Fruit fly (Drosophila melanogaster) whole organism, embryonic: ENCODE data around the gene Vm34Ca.

ENCODE experiments used
- Adf1 ChIP-seq: fragments of 200-800 bp; sonication (Bioruptor generic); IDR thresholded peaks from 2 replicates; pipeline ENCODE4 v1.3.6; 2022; ENCODE audit warnings: missing biosample characterization, missing genetic modification characterization
- Aef1 ChIP-seq: fragments of 200-800 bp; sonication (Bioruptor generic); IDR thresholded peaks from 3 replicates; pipeline ENCODE4 v1.3.6; 2022; ENCODE audit warnings: missing biosample characterization, missing genetic modification characterization
- B-H2 ChIP-seq: fragments of 200-800 bp; sonication (Bioruptor generic); optimal IDR thresholded peaks from 2 replicates; lab custom pipeline; 2018; ENCODE audit warnings: missing biosample characterization, mild to moderate bottlenecking, missing genetic modification characterization
- Bteb2 ChIP-seq: fragments of 200-800 bp; sonication (Bioruptor generic); optimal IDR thresholded peaks from 2 replicates; lab custom pipeline; 2016; ENCODE audit warnings: missing biosample characterization, missing genetic modification characterization
- CG13624 ChIP-seq: fragments of 200-800 bp; sonication (Bioruptor generic); optimal IDR thresholded peaks from 2 replicates; lab custom pipeline; 2016; ENCODE audit warnings: missing biosample characterization, missing genetic modification characterization
- CG15269 ChIP-seq: fragments of 200-800 bp; sonication (Bioruptor generic); optimal IDR thresholded peaks from 2 replicates; lab custom pipeline; 2018; ENCODE audit warnings: missing biosample characterization, mild to moderate bottlenecking, missing genetic modification characterization, moderate library complexity
- CG16815 ChIP-seq: fragments of 200-800 bp; sonication (Bioruptor generic); optimal IDR thresholded peaks from 3 replicates; lab custom pipeline; 2017; ENCODE audit warnings: missing biosample characterization, mild to moderate bottlenecking, missing genetic modification characterization
- CG16863 ChIP-seq: fragments of 200-800 bp; sonication (Bioruptor generic); optimal IDR thresholded peaks from 3 replicates; lab custom pipeline; 2016; ENCODE audit warnings: missing biosample characterization, missing genetic modification characterization
- CG17359 ChIP-seq: fragments of 200-800 bp; sonication (Bioruptor generic); optimal IDR thresholded peaks from 3 replicates; lab custom pipeline; 2018; ENCODE audit warnings: missing biosample characterization, mild to moderate bottlenecking, missing genetic modification characterization, moderate library complexity
- CG18764 ChIP-seq: fragments of 200-800 bp; sonication (Bioruptor generic); optimal IDR thresholded peaks from 3 replicates; lab custom pipeline; 2016; ENCODE audit warnings: missing biosample characterization, missing genetic modification characterization
- CG31388 ChIP-seq: fragments of 200-800 bp; sonication (Bioruptor generic); optimal IDR thresholded peaks from 2 replicates; lab custom pipeline; 2016; ENCODE audit warnings: missing biosample characterization, missing genetic modification characterization
- CG33557 ChIP-seq: fragments of 200-800 bp; sonication (Bioruptor generic); optimal IDR thresholded peaks from 2 replicates; lab custom pipeline; 2019; ENCODE audit warnings: missing biosample characterization, mild to moderate bottlenecking, missing genetic modification characterization, moderate library complexity
- CG34422 ChIP-seq: fragments of 200-800 bp; sonication (Bioruptor generic); IDR thresholded peaks from 3 replicates; pipeline ENCODE4 v1.3.6; 2022; ENCODE audit warnings: missing biosample characterization, missing genetic modification characterization
- CG3726 ChIP-seq: fragments of 200-800 bp; sonication (Bioruptor generic); IDR thresholded peaks from 3 replicates; pipeline ENCODE4, ENCODE4 v1.3.6; 2022; ENCODE audit warnings: missing biosample characterization, missing genetic modification characterization
- CG4360 ChIP-seq: fragments of 200-800 bp; sonication (Bioruptor generic); IDR thresholded peaks from 2 replicates; pipeline ENCODE4 v1.3.6; 2022; ENCODE audit warnings: missing biosample characterization, missing genetic modification characterization
- CG4617 ChIP-seq: fragments of 200-800 bp; sonication (Bioruptor generic); optimal IDR thresholded peaks from 3 replicates; lab custom pipeline; 2016; ENCODE audit warnings: missing biosample characterization, missing genetic modification characterization, borderline replicate concordance
- CG7556 ChIP-seq: fragments of 200-800 bp; sonication (Bioruptor generic); optimal IDR thresholded peaks from 2 replicates; lab custom pipeline; 2017; ENCODE audit warnings: missing biosample characterization, mild to moderate bottlenecking, missing genetic modification characterization
- CG8089 ChIP-seq: fragments of 200-800 bp; sonication (Bioruptor generic); optimal IDR thresholded peaks from 3 replicates; lab custom pipeline; 2016; ENCODE audit warnings: missing biosample characterization, missing genetic modification characterization
- CG8765 ChIP-seq: fragments of 200-800 bp; sonication (Bioruptor generic); IDR thresholded peaks from 2 replicates; pipeline ENCODE4 v1.3.6; 2022; ENCODE audit warnings: missing biosample characterization, missing genetic modification characterization
- CG8924 ChIP-seq: fragments of 200-800 bp; optimal IDR thresholded peaks from 3 replicates; lab custom pipeline; 2019; ENCODE audit warnings: missing biosample characterization, mild to moderate bottlenecking, missing genetic modification characterization, moderate library complexity
- CG9817 ChIP-seq: fragments of 200-800 bp; sonication (Bioruptor generic); optimal IDR thresholded peaks from 2 replicates; lab custom pipeline; 2018; ENCODE audit warnings: missing biosample characterization, mild to moderate bottlenecking, missing genetic modification characterization, moderate library complexity
- Dad ChIP-seq: fragments of 200-800 bp; sonication (Bioruptor generic); optimal IDR thresholded peaks from 3 replicates; lab custom pipeline; 2016; ENCODE audit warnings: missing biosample characterization, missing genetic modification characterization
- E2f2 ChIP-seq: fragments of 200-800 bp; sonication (Bioruptor generic); IDR thresholded peaks from 2 replicates; pipeline ENCODE4 v1.3.6; 2022; ENCODE audit warnings: missing biosample characterization, missing genetic modification characterization
- Ets65A ChIP-seq: fragments of 200-800 bp; sonication (Bioruptor generic); peaks from one replicate; lab custom pipeline; 2016; ENCODE audit warnings: missing biosample characterization, missing genetic modification characterization
- H2.0 ChIP-seq: fragments of 200-800 bp; sonication (Bioruptor generic); IDR thresholded peaks from 2 replicates; pipeline ENCODE4 v1.3.6; 2022; ENCODE audit warnings: missing biosample characterization, missing genetic modification characterization
- HmgZ ChIP-seq: fragments of 200-800 bp; sonication (Bioruptor generic); optimal IDR thresholded peaks from 2 replicates; lab custom pipeline; 2018; ENCODE audit warnings: missing biosample characterization, mild to moderate bottlenecking, missing genetic modification characterization
- Max ChIP-seq: fragments of 200-800 bp; sonication (Bioruptor generic); optimal IDR thresholded peaks from 2 replicates; lab custom pipeline; 2016; ENCODE audit warnings: missing biosample characterization, mild to moderate bottlenecking, missing genetic modification characterization
- Mes4 ChIP-seq: fragments of 200-800 bp; sonication (Bioruptor generic); optimal IDR thresholded peaks from 2 replicates; lab custom pipeline; 2016; ENCODE audit warnings: missing biosample characterization, missing genetic modification characterization
- NFAT ChIP-seq: fragments of 200-800 bp; sonication (Bioruptor generic); IDR thresholded peaks from 2 replicates; pipeline ENCODE4 v1.3.6; 2022; ENCODE audit warnings: missing biosample characterization, missing genetic modification characterization
- Optix ChIP-seq: fragments of 200-800 bp; sonication (Bioruptor generic); IDR thresholded peaks from 3 replicates; pipeline ENCODE4 v1.3.6; 2022; ENCODE audit warnings: missing biosample characterization, missing genetic modification characterization
- Sin3A ChIP-seq: fragments of >200 bp; optimal IDR thresholded peaks from 2 replicates; lab custom pipeline; 2018
- Six4 ChIP-seq: fragments of 200-800 bp; sonication (Bioruptor generic); optimal IDR thresholded peaks from 2 replicates; lab custom pipeline; 2016; ENCODE audit warnings: missing biosample characterization, missing genetic modification characterization
- Sry-δ ChIP-seq: fragments of 200-800 bp; sonication (Bioruptor generic); optimal IDR thresholded peaks from 2 replicates; lab custom pipeline; 2016; ENCODE audit warnings: missing biosample characterization, missing genetic modification characterization
- Stat92E ChIP-seq, 3 experiments: fragments of >200 bp in 2 of 3; fragments of 200-800 bp in 1 of 3; sonication (Bioruptor generic) in 1 of 3; optimal IDR thresholded peaks; 2 replicates each; lab custom pipeline; 2017 to 2019; ENCODE audit warnings: missing biosample characterization in 3 of 3, missing genetic modification characterization in 3 of 3, mild to moderate bottlenecking in 1 of 3, moderate library complexity in 1 of 3
- Taf1 ChIP-seq: fragments of 200-800 bp; sonication (Bioruptor generic); IDR thresholded peaks from 2 replicates; pipeline ENCODE4 v1.3.6; 2022; ENCODE audit warnings: missing biosample characterization, missing genetic modification characterization
- ase ChIP-seq: fragments of 200-800 bp; sonication (Bioruptor generic); IDR thresholded peaks from 3 replicates; pipeline ENCODE4 v1.3.6; 2022; ENCODE audit warnings: missing biosample characterization, missing genetic modification characterization
- cato ChIP-seq: fragments of 200-800 bp; sonication (Bioruptor generic); optimal IDR thresholded peaks from 2 replicates; lab custom pipeline; 2016; ENCODE audit warnings: missing biosample characterization, missing genetic modification characterization, borderline replicate concordance
- chm ChIP-seq: fragments of 200-800 bp; sonication (Bioruptor generic); IDR thresholded peaks from 2 replicates; pipeline ENCODE4 v1.3.6; 2022; ENCODE audit warnings: missing biosample characterization, missing genetic modification characterization
- chn ChIP-seq: fragments of 200-800 bp; sonication (Bioruptor generic); optimal IDR thresholded peaks from 2 replicates; lab custom pipeline; 2016; ENCODE audit warnings: missing biosample characterization, missing genetic modification characterization
- dmrt99B ChIP-seq: fragments of 200-800 bp; sonication (Bioruptor generic); optimal IDR thresholded peaks from 2 replicates; lab custom pipeline; 2018; ENCODE audit warnings: missing biosample characterization, mild to moderate bottlenecking, missing genetic modification characterization, moderate library complexity
- fru ChIP-seq: fragments of >200 bp; optimal IDR thresholded peaks from 2 replicates; lab custom pipeline; 2017
- gce ChIP-seq: fragments of 200-800 bp; sonication (Bioruptor generic); IDR thresholded peaks from 3 replicates; pipeline ENCODE4 v1.3.6; 2022; ENCODE audit warnings: missing biosample characterization, missing genetic modification characterization
- ham ChIP-seq: fragments of 200-800 bp; sonication (Bioruptor generic); IDR thresholded peaks from 2 replicates; pipeline ENCODE4 v1.3.6; 2022; ENCODE audit warnings: missing biosample characterization, missing genetic modification characterization
- lmd ChIP-seq: fragments of 200-800 bp; sonication (Bioruptor generic); IDR thresholded peaks from 2 replicates; pipeline ENCODE4 v1.3.6; 2022; ENCODE audit warnings: missing biosample characterization, missing genetic modification characterization
- pan ChIP-seq, 4 experiments: fragments of >200 bp in 3 of 4; fragments of 200-800 bp in 1 of 4; sonication (Bioruptor generic) in 1 of 4; optimal IDR thresholded peaks in 3 of 4; IDR thresholded peaks in 1 of 4; 2 replicates each; pipeline versions ENCODE4 v1.3.6 to Lab custom; 2017 to 2022; ENCODE audit warnings: missing biosample characterization in 2 of 4, missing genetic modification characterization in 2 of 4, mixed read lengths in 1 of 4
- ranshi ChIP-seq: fragments of 200-800 bp; sonication (Bioruptor generic); IDR thresholded peaks from 2 replicates; pipeline ENCODE4 v1.3.6; 2022; ENCODE audit warnings: missing biosample characterization, missing genetic modification characterization
- ro ChIP-seq: fragments of 200-800 bp; sonication (Bioruptor generic); IDR thresholded peaks from 2 replicates; pipeline ENCODE4 v1.3.6; 2022; ENCODE audit warnings: missing biosample characterization, missing genetic modification characterization
- salm ChIP-seq: fragments of 200-800 bp; sonication (Bioruptor generic); optimal IDR thresholded peaks from 2 replicates; lab custom pipeline; 2018; ENCODE audit warnings: missing biosample characterization, mild to moderate bottlenecking, missing genetic modification characterization
- twi ChIP-seq: fragments of 200-800 bp; optimal IDR thresholded peaks from 2 replicates; lab custom pipeline; 2019; ENCODE audit warnings: missing biosample characterization, mild to moderate bottlenecking, missing genetic modification characterization, moderate library complexity
- tx ChIP-seq: fragments of 200-800 bp; sonication (Bioruptor generic); optimal IDR thresholded peaks from 2 replicates; lab custom pipeline; 2016; ENCODE audit warnings: missing biosample characterization, missing genetic modification characterization
- z ChIP-seq: fragments of 200-800 bp; sonication (Bioruptor generic); IDR thresholded peaks from 3 replicates; pipeline ENCODE4 v1.3.6; 2022; ENCODE audit warnings: missing biosample characterization, missing genetic modification characterization
- zen ChIP-seq: fragments of 200-800 bp; sonication (Bioruptor generic); optimal IDR thresholded peaks from 3 replicates; lab custom pipeline; 2018; ENCODE audit warnings: missing biosample characterization, mild to moderate bottlenecking, missing genetic modification characterization, moderate library complexity

The Vm34Ca gene

DNA sequence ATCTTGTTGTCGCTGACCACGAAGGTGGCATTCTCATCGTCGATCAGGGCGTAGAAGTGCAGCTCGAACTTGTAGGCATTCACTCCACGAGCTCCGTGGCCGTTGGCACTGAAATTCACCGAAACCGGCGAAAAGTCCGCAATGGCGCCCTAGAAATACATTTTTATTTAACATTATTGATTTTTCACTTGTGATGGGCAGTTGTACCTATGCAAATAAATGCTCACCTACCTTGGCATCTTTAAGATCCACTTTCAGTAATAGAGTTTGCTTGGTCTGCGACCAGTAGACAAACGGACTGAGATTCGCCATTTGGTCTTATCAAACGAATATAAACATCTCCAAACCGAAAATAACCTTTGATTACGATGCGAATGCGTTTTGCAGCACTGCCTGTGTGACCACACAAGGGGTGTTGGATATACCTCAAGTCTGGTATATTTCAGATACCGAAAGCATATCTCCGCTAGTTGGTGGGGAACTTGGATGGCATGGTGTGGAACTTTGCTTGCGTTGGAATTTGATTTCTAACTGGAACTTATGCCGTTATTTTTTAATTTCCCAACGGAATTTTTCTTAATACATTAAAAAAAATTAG, 33.9 kb upstream of the Vm34Ca start, which contains the start of gene Hacd2 (continued):
- peak; percentile 35; the same call in 1 of the 2 replicates for TF ChIP-seq NFAT (GFP tag; lab: Robert Waterston, UW)
- TF ChIP-seq CG31388 (GFP tag; lab: Kevin White, UChicago), result no peak
- TF ChIP-seq CG33557, result no peak
- TF ChIP-seq Taf1, result no peak
- TF ChIP-seq zen (tag; lab: Kevin White, UChicago), result no peak
- no peak for TF ChIP-seq chm (GFP tag; lab: Robert Waterston, UW)
- TF ChIP-seq z (GFP tag; lab: Robert Waterston, UW), result no peak
- TF ChIP-seq HmgZ, result peak; percentile 79
- no peak for TF ChIP-seq Optix (GFP tag; lab: Robert Waterston, UW)
- TF ChIP-seq Aef1 (GFP tag; lab: Robert Waterston, UW), result no peak
- peak; percentile 51; the same call in 1 of the 3 replicates for TF ChIP-seq CG34422 (GFP tag; lab: Robert Waterston, UW)
- peak; percentile 53 for TF ChIP-seq CG13624 (GFP tag; lab: Kevin White, UChicago)
- no peak; the same call in 1 of the 2 replicates for TF ChIP-seq lmd (GFP tag; lab: Robert Waterston, UW)
- TF ChIP-seq CG8089 (GFP tag; lab: Kevin White, UChicago), result no peak
- TF ChIP-seq Adf1, result no peak
- no peak for TF ChIP-seq ro
- TF ChIP-seq CG16863, result no peak
- peak; percentile 47 for TF ChIP-seq Sry-δ (GFP tag; lab: Kevin White, UChicago)
- no peak for TF ChIP-seq ranshi (GFP tag; lab: Robert Waterston, UW)
- no peak for TF ChIP-seq CG3726
- TF ChIP-seq ase (GFP tag; lab: Robert Waterston, UW), result no peak
- no peak for TF ChIP-seq twi
- no peak for TF ChIP-seq CG17359 (tag; lab: Kevin White, UChicago)
- TF ChIP-seq ham, result no peak
- TF ChIP-seq Mes4 (GFP tag; lab: Kevin White, UChicago), result no peak
- no peak for TF ChIP-seq CG15269
- no peak for TF ChIP-seq salm (tag; lab: Kevin White, UChicago)
- peak; percentile 34 for TF ChIP-seq B-H2
- peak; percentile 10 for TF ChIP-seq CG18764 (GFP tag; lab: Kevin White, UChicago)
- TF ChIP-seq H2.0 (GFP tag; lab: Robert Waterston, UW), result no peak
- TF ChIP-seq cato (GFP tag; lab: Kevin White, UChicago), result no peak
- TF ChIP-seq tx (GFP tag; lab: Kevin White, UChicago), result no peak
- no peak for TF ChIP-seq CG16815 (GFP tag; lab: Kevin White, UChicago)
- TF ChIP-seq Sin3A (lab: Kevin White, UChicago), result peak; percentile 35
- no peak for TF ChIP-seq CG8765
- peak; percentile 73 for TF ChIP-seq CG4617 (GFP tag; lab: Kevin White, UChicago)
- TF ChIP-seq Six4 (GFP tag; lab: Kevin White, UChicago), result no peak
- no peak for TF ChIP-seq CG8924 (tag; lab: Kevin White, UChicago)
- TF ChIP-seq Bteb2 (GFP tag; lab: Kevin White, UChicago), result peak; percentile 27
- TF ChIP-seq dmrt99B, result no peak
- TF ChIP-seq Ets65A, result peak; percentile 76
- no peak for TF ChIP-seq pan (optimal IDR thresholded peaks at IDR 0.05; lab: Kevin White, UChicago)
- peak in 1 of 2 experiments; percentile 12 for TF ChIP-seq pan (GFP tag; optimal IDR thresholded peaks at IDR 0.05 in 1 of 2, IDR thresholded peaks at IDR 0.05 in 1 of 2)
- TF ChIP-seq CG9817 (tag; lab: Kevin White, UChicago), result no peak
- TF ChIP-seq E2f2 (GFP tag; lab: Robert Waterston, UW), result peak; percentile 66
- no peak for TF ChIP-seq CG4360 (GFP tag; lab: Robert Waterston, UW)
- TF ChIP-seq chn, result peak; percentile 27
- TF ChIP-seq fru (lab: Kevin White, UChicago), result no peak
- no peak for TF ChIP-seq CG7556 (GFP tag; lab: Kevin White, UChicago)
- peak; percentile 65 for TF ChIP-seq Dad (GFP tag; lab: Kevin White, UChicago)
- TF ChIP-seq gce, result no peak
- TF ChIP-seq Stat92E (GFP tag; optimal IDR thresholded peaks at IDR 0.05; lab: Kevin White, UChicago), result no peak
- TF ChIP-seq Max (GFP tag; lab: Kevin White, UChicago), result peak; percentile 3
